Worm (Caenorhabditis elegans) whole organism, young adult: ENCODE results near the gene Y53C12A.11.

Experiments used
- F23B12.7 ChIP-seq: sonication (generic microtip); optimal IDR thresholded peaks from 2 replicates; lab custom pipeline; 2017; ENCODE audit warnings: missing genetic modification characterization, mild to moderate bottlenecking, missing compliant biosample characterization, antibody characterized with exemption, moderate library complexity; ENCODE audit not compliant: insufficient read depth
- F33H1.4 ChIP-seq: fragments of 200-800 bp; sonication (Bioruptor generic); IDR thresholded peaks from 2 replicates; pipeline ENCODE4 v1.3.6; 2022; ENCODE audit warnings: missing genetic modification reagents, missing genetic modification characterization, missing compliant biosample characterization
- F52B5.7 ChIP-seq: sonication (generic microtip); optimal IDR thresholded peaks from 2 replicates; lab custom pipeline; 2016; ENCODE audit warnings: mild to moderate bottlenecking, missing genetic modification characterization, missing compliant biosample characterization
- F57C9.4 ChIP-seq: sonication (generic microtip); optimal IDR thresholded peaks from 2 replicates; lab custom pipeline; 2017; ENCODE audit warnings: mild to moderate bottlenecking, missing genetic modification characterization, missing compliant biosample characterization
- K11D2.4 ChIP-seq: fragments of 200-800 bp; sonication (Bioruptor generic); IDR thresholded peaks from 2 replicates; pipeline ENCODE4 v1.3.6; 2022; ENCODE audit warnings: missing genetic modification reagents, missing genetic modification characterization, missing compliant biosample characterization
- Y53F4B.3 ChIP-seq: fragments of 200-800 bp; sonication (Bioruptor generic); IDR thresholded peaks from 2 replicates; pipeline ENCODE4 v1.3.6; 2022; ENCODE audit warnings: missing genetic modification reagents, missing genetic modification characterization, missing compliant biosample characterization
- Y56A3A.18 ChIP-seq: fragments of 200-800 bp; sonication (Bioruptor generic); IDR thresholded peaks from 2 replicates; pipeline ENCODE4 v1.3.6; 2022; ENCODE audit warnings: missing genetic modification reagents, missing genetic modification characterization, missing compliant biosample characterization
- Y79H2A.3 ChIP-seq: fragments of 200-800 bp; sonication (Bioruptor generic); conservative IDR thresholded peaks from 2 replicates; pipeline ENCODE4 v1.3.6; 2022; ENCODE audit warnings: missing genetic modification reagents, missing genetic modification characterization, missing compliant biosample characterization
- akir-1 ChIP-seq: fragments of 200-800 bp; sonication (Bioruptor generic); optimal IDR thresholded peaks from 2 replicates; lab custom pipeline; 2018; ENCODE audit warnings: mild to moderate bottlenecking, missing genetic modification characterization, moderate library complexity, missing compliant biosample characterization
- ama-1 ChIP-seq, 3 experiments: fragments of 150-350 bp in 1 of 3; sonication (generic microtip) in 2 of 3; optimal IDR thresholded peaks; 2 replicates each; lab custom pipeline; 2014 to 2018; ENCODE audit warnings: missing biosample characterization in 2 of 3, missing genetic modification characterization in 2 of 3, missing genetic modification reagents in 2 of 3
- aptf-3 ChIP-seq: fragments of 200-800 bp; sonication (Bioruptor generic); IDR thresholded peaks from 2 replicates; pipeline ENCODE4 v1.3.6; 2022; ENCODE audit warnings: missing genetic modification characterization, missing compliant biosample characterization
- atf-7 ChIP-seq: sonication (generic microtip); optimal IDR thresholded peaks from 2 replicates; lab custom pipeline; 2017; ENCODE audit warnings: mild to moderate bottlenecking, missing genetic modification characterization, missing compliant biosample characterization
- attf-5 ChIP-seq: fragments of 200-800 bp; sonication (Bioruptor generic); optimal IDR thresholded peaks from 2 replicates; lab custom pipeline; 2018; ENCODE audit warnings: mild to moderate bottlenecking, missing genetic modification characterization, missing compliant biosample characterization
- attf-6 ChIP-seq: fragments of 200-800 bp; sonication (Bioruptor generic); IDR thresholded peaks from 2 replicates; pipeline ENCODE4 v1.3.6; 2022; ENCODE audit warnings: missing genetic modification reagents, missing genetic modification characterization, missing compliant biosample characterization
- ccch-3 ChIP-seq: fragments of 200-800 bp; sonication (Bioruptor generic); optimal IDR thresholded peaks from 2 replicates; lab custom pipeline; 2018; ENCODE audit warnings: mild to moderate bottlenecking, missing genetic modification characterization, missing compliant biosample characterization
- cebp-2 ChIP-seq: fragments of 200-800 bp; sonication (Bioruptor generic); IDR thresholded peaks from 2 replicates; pipeline ENCODE4 v1.3.6; 2022; ENCODE audit warnings: missing genetic modification characterization, missing compliant biosample characterization
- ceh-100 ChIP-seq: fragments of 200-800 bp; sonication (Bioruptor generic); IDR thresholded peaks from 2 replicates; pipeline ENCODE4 v1.3.6; 2022; ENCODE audit warnings: missing genetic modification reagents, missing genetic modification characterization, missing compliant biosample characterization
- ceh-27 ChIP-seq: fragments of 200-800 bp; sonication (Bioruptor generic); optimal IDR thresholded peaks from 2 replicates; lab custom pipeline; 2018; ENCODE audit warnings: mild to moderate bottlenecking, missing genetic modification characterization, moderate library complexity, missing compliant biosample characterization
- ceh-40 ChIP-seq: fragments of 200-800 bp; sonication (Bioruptor generic); IDR thresholded peaks from 2 replicates; pipeline ENCODE4 v1.3.6; 2022; ENCODE audit warnings: missing genetic modification characterization, missing compliant biosample characterization
- die-1 ChIP-seq: sonication (generic microtip); optimal IDR thresholded peaks from 2 replicates; lab custom pipeline; 2016; ENCODE audit warnings: missing genotype, mild to moderate bottlenecking, missing genetic modification characterization, missing compliant biosample characterization
- dpl-1 ChIP-seq: fragments of 150-350 bp; optimal IDR thresholded peaks from 2 replicates; lab custom pipeline; 2014; ENCODE audit warnings: missing biosample characterization, missing genetic modification reagents, missing genetic modification characterization
- efl-1 ChIP-seq: fragments of 150-350 bp; optimal IDR thresholded peaks from 2 replicates; lab custom pipeline; 2014; ENCODE audit warnings: missing biosample characterization, missing genetic modification reagents, missing genetic modification characterization
- egl-18 ChIP-seq: fragments of 200-800 bp; sonication (Bioruptor generic); IDR thresholded peaks from 2 replicates; pipeline ENCODE4 v1.3.6; 2022; ENCODE audit warnings: missing genetic modification reagents, missing genetic modification characterization, missing compliant biosample characterization
- him-1 ChIP-seq: sonication (generic microtip); optimal IDR thresholded peaks from 2 replicates; lab custom pipeline; 2016; ENCODE audit warnings: missing genotype, missing genetic modification reagents, missing genetic modification characterization, missing compliant biosample characterization
- hlh-12 ChIP-seq: sonication (generic microtip); optimal IDR thresholded peaks from 2 replicates; lab custom pipeline; 2016; ENCODE audit warnings: missing genetic modification characterization, missing compliant biosample characterization
- hmg-1.2 ChIP-seq: fragments of 200-800 bp; sonication (Bioruptor generic); IDR thresholded peaks from 2 replicates; pipeline ENCODE4 v1.3.6; 2022; ENCODE audit warnings: missing genetic modification reagents, missing genetic modification characterization, missing compliant biosample characterization
- hmg-20 ChIP-seq: fragments of 200-800 bp; sonication (Bioruptor generic); IDR thresholded peaks from 2 replicates; pipeline ENCODE4 v1.3.6; 2022; ENCODE audit warnings: missing genetic modification reagents, missing genetic modification characterization, missing compliant biosample characterization
- let-526 ChIP-seq: fragments of 200-800 bp; sonication (Bioruptor generic); IDR thresholded peaks from 2 replicates; pipeline ENCODE4 v1.3.6; 2022; ENCODE audit warnings: missing genetic modification reagents, missing genetic modification characterization, missing compliant biosample characterization
- lin-35 ChIP-seq, 3 experiments: fragments of 150-350 bp in 2 of 3; sonication (generic microtip) in 1 of 3; optimal IDR thresholded peaks; 2 replicates each; lab custom pipeline; 2014 to 2018; ENCODE audit warnings: missing biosample characterization in 3 of 3, missing genetic modification characterization in 3 of 3, missing genetic modification reagents in 3 of 3
- lin-40 ChIP-seq: sonication (generic microtip); optimal IDR thresholded peaks from 2 replicates; lab custom pipeline; 2016; ENCODE audit warnings: missing genetic modification characterization, mild to moderate bottlenecking, missing compliant biosample characterization, missing genotype, missing genetic modification reagents
- lin-54 ChIP-seq: fragments of 200-800 bp; sonication (Bioruptor generic); optimal IDR thresholded peaks from 2 replicates; lab custom pipeline; 2018; ENCODE audit warnings: mild to moderate bottlenecking, missing genetic modification characterization, missing compliant biosample characterization
- lsl-1 ChIP-seq: fragments of 200-800 bp; sonication (Bioruptor generic); optimal IDR thresholded peaks from 2 replicates; lab custom pipeline; 2018; ENCODE audit warnings: mild to moderate bottlenecking, missing genetic modification characterization, moderate library complexity, missing compliant biosample characterization
- lsy-27 ChIP-seq: sonication (generic microtip); optimal IDR thresholded peaks from 2 replicates; lab custom pipeline; 2017; ENCODE audit warnings: missing genetic modification characterization, mild to moderate bottlenecking, missing compliant biosample characterization, antibody characterized with exemption, missing genotype, borderline replicate concordance; ENCODE audit not compliant: insufficient read depth
- madf-8 ChIP-seq: fragments of 200-800 bp; sonication (Bioruptor generic); conservative IDR thresholded peaks from 2 replicates; pipeline ENCODE4 v1.3.6; 2022; ENCODE audit warnings: missing genetic modification reagents, missing genetic modification characterization, missing compliant biosample characterization
- mcd-1 ChIP-seq: fragments of 200-800 bp; sonication (Bioruptor generic); IDR thresholded peaks from 2 replicates; pipeline ENCODE4 v1.3.6; 2022; ENCODE audit warnings: missing genetic modification reagents, missing genetic modification characterization, missing compliant biosample characterization
- mel-28 ChIP-seq: sonication (generic microtip); optimal IDR thresholded peaks from 2 replicates; lab custom pipeline; 2016; ENCODE audit warnings: borderline replicate concordance, mild to moderate bottlenecking, missing genetic modification characterization, missing compliant biosample characterization
- nhr-179 ChIP-seq: sonication (generic microtip); optimal IDR thresholded peaks from 2 replicates; lab custom pipeline; 2016; ENCODE audit warnings: mild to moderate bottlenecking, missing genetic modification characterization, missing compliant biosample characterization
- nhr-27 ChIP-seq: fragments of 200-800 bp; sonication (Bioruptor generic); optimal IDR thresholded peaks from 2 replicates; lab custom pipeline; 2018; ENCODE audit warnings: mild to moderate bottlenecking, missing genetic modification characterization, moderate library complexity, missing compliant biosample characterization
- rcor-1 ChIP-seq: fragments of 200-800 bp; sonication (Bioruptor generic); IDR thresholded peaks from 2 replicates; pipeline ENCODE4 v1.3.6; 2022; ENCODE audit warnings: missing genetic modification reagents, missing genetic modification characterization, missing compliant biosample characterization
- rec-8 ChIP-seq, 2 experiments: sonication (generic microtip); optimal IDR thresholded peaks; 2 replicates each; lab custom pipeline; 2016; ENCODE audit warnings: mild to moderate bottlenecking in 2 of 2, missing genetic modification characterization in 2 of 2, missing genetic modification reagents in 2 of 2, missing genotype in 2 of 2, missing biosample characterization in 1 of 2, missing compliant biosample characterization in 1 of 2, moderate library complexity in 1 of 2
- repo-1 ChIP-seq: sonication (generic microtip); optimal IDR thresholded peaks from 2 replicates; lab custom pipeline; 2017; ENCODE audit warnings: mild to moderate bottlenecking, missing genetic modification characterization, missing compliant biosample characterization
- somi-1 ChIP-seq: fragments of 200-800 bp; sonication (Bioruptor generic); optimal IDR thresholded peaks from 2 replicates; lab custom pipeline; 2018; ENCODE audit warnings: mild to moderate bottlenecking, missing genetic modification characterization, missing compliant biosample characterization
- ztf-26 ChIP-seq: sonication (generic microtip); optimal IDR thresholded peaks from 2 replicates; lab custom pipeline; 2017; ENCODE audit warnings: missing genetic modification characterization, missing compliant biosample characterization
- ztf-3 ChIP-seq: fragments of 200-800 bp; sonication (Bioruptor generic); optimal IDR thresholded peaks from 2 replicates; lab custom pipeline; 2018; ENCODE audit warnings: mild to moderate bottlenecking, missing genetic modification characterization, missing compliant biosample characterization

Y53C12A.11 gene

DNA sequence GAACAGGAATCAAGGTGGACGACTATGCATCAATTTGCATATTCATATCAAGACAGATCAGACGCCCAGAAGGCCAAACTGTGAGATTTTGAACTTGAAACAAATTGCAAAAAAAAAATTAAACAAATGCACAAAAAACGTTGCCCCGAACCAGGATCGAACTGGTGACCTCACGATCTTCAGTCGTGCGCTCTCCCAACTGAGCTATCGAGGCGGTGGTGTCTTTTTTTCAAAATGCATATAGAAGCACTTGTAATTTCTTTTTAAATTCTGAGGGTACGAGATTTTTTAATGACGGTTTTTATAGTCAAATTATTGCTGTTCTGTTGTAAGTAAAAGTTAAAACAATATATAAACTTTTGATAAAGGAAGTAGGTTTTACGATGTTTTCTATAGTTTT lies 5.4 kb downstream of the Y53C12A.11 start (continued):
- TF ChIP-seq ceh-27, result no peak
- no peak for TF ChIP-seq K11D2.4 (GFP tag; lab: Robert Waterston, UW)
- TF ChIP-seq let-526 (GFP tag; lab: Robert Waterston, UW), result no peak
- TF ChIP-seq rec-8 (tag; optimal IDR thresholded peaks at IDR 0.05; lab: Kevin White, UChicago), result peak in 1 of 2 experiments; percentile 39
- TF ChIP-seq mel-28 (tag; lab: Kevin White, UChicago), result no peak
- peak; percentile 11 for TF ChIP-seq lin-54 (GFP tag; lab: Kevin White, UChicago)
- TF ChIP-seq nhr-179, result no peak
- no peak for TF ChIP-seq lin-40
- no peak for TF ChIP-seq nhr-27
- TF ChIP-seq ztf-26 (tag; lab: Kevin White, UChicago), result no peak
- TF ChIP-seq egl-18, result no peak
- no peak for TF ChIP-seq rcor-1 (GFP tag; lab: Robert Waterston, UW)
- TF ChIP-seq Y56A3A.18, result no peak

DNA sequence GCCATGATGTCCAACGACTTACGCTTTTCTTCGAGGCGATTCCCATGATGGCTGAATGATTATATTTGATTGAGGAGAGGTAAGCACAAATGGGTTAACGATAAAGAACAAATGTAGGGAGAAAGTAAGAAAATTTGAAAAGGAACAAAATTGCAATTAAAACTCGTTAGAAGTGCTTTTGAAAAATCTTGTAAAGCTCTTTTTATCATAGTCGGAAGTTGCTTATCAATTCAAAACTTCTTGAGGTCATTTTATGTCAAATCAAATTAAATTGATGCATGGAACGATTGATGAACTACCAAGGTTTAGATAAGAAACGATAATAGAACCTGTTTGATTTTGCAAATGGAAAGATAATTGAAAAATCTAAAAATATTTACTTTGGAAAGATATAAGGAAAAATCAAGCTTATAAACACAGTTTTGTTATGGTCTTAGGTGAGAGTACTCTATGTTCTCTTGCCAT lies 9.6 kb downstream of the Y53C12A.11 start, which contains the start of gene glt-5:
Gene glt-5, minus strand, starts transcription at position 51 of the 465 bp plus-strand sequence.
- TF ChIP-seq F52B5.7, result no peak
- TF ChIP-seq die-1 (tag; lab: Kevin White, UChicago), result no peak
- TF ChIP-seq ceh-100 (GFP tag; lab: Robert Waterston, UW), result no peak
- TF ChIP-seq hmg-20, result no peak
- no peak for TF ChIP-seq ztf-3 (GFP tag; lab: Kevin White, UChicago)
- TF ChIP-seq Y53F4B.3 (GFP tag; lab: Robert Waterston, UW), result no peak
- no peak for TF ChIP-seq ztf-26 (tag; lab: Kevin White, UChicago)
- no peak for TF ChIP-seq him-1
- no peak for TF ChIP-seq attf-6 (GFP tag; lab: Robert Waterston, UW)

DNA sequence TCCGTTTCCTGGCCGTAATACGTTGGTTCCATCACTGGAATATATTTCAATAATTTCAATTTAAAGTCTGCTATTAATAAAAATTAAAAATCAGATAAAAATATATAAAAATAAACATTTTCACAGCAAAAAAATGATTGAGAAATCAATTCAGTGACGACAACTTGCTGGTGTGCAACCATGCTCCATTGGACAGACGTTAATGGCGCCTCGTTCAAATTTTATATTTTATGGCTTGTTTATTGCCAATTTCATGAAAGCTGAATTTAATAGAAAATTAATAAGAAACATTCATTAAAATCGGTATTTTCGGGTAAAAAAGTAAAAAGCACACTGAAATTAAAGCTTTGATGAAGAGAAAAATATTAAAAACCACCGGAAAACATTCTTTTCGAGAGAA lies 12.3 kb downstream of the Y53C12A.11 start, which contains the start of gene Y53C12A.3:
Gene Y53C12A.3, minus strand, starts transcription at position 34 of the 400 bp plus-strand sequence.
- TF ChIP-seq attf-5 (GFP tag; lab: Kevin White, UChicago), result no peak
- no peak for TF ChIP-seq mel-28 (tag; lab: Kevin White, UChicago)
- no peak for TF ChIP-seq ccch-3 (GFP tag; lab: Kevin White, UChicago)
- TF ChIP-seq Y56A3A.18, result no peak
- peak in 1 of 3 experiments; percentile 72 for TF ChIP-seq lin-35 (GFP tag; optimal IDR thresholded peaks at IDR 0.05; lab: Kevin White, UChicago)
- no peak for TF ChIP-seq madf-8 (GFP tag; lab: Robert Waterston, UW)
- no peak for TF ChIP-seq ama-1 (optimal IDR thresholded peaks at IDR 0.05; lab: Kevin White, UChicago)
- no peak for TF ChIP-seq ama-1 (GFP tag; optimal IDR thresholded peaks at IDR 0.05; lab: Kevin White, UChicago)
- no peak for TF ChIP-seq F33H1.4 (GFP tag; lab: Robert Waterston, UW)
- TF ChIP-seq repo-1 (tag; lab: Kevin White, UChicago), result no peak
- no peak for TF ChIP-seq akir-1 (GFP tag; lab: Kevin White, UChicago)
- no peak for TF ChIP-seq atf-7 (tag; lab: Kevin White, UChicago)
- no peak for TF ChIP-seq let-526 (GFP tag; lab: Robert Waterston, UW)
- TF ChIP-seq F52B5.7, result no peak
- no peak for TF ChIP-seq F57C9.4 (tag; lab: Kevin White, UChicago)
- TF ChIP-seq lin-54 (GFP tag; lab: Kevin White, UChicago), result peak; percentile 79
- no peak for TF ChIP-seq ceh-27
- no peak for TF ChIP-seq somi-1
- TF ChIP-seq lsl-1 (GFP tag; lab: Kevin White, UChicago), result no peak
- TF ChIP-seq hmg-1.2 (GFP tag; lab: Robert Waterston, UW), result no peak
- TF ChIP-seq lin-40, result no peak
- peak; percentile 78 for TF ChIP-seq mcd-1 (GFP tag; lab: Robert Waterston, UW)
- TF ChIP-seq cebp-2 (GFP tag; lab: Robert Waterston, UW), result no peak
- no peak for TF ChIP-seq him-1
- TF ChIP-seq ceh-40 (GFP tag; lab: Robert Waterston, UW), result no peak
- no peak for TF ChIP-seq egl-18
- TF ChIP-seq efl-1, result peak; percentile 43
- no peak for TF ChIP-seq aptf-3 (GFP tag; lab: Robert Waterston, UW)
- no peak for TF ChIP-seq lsy-27 (tag; lab: Kevin White, UChicago)
- no peak for TF ChIP-seq Y79H2A.3
- peak; percentile 8 for TF ChIP-seq dpl-1 (GFP tag; lab: Kevin White, UChicago)
- TF ChIP-seq hlh-12 (tag; lab: Kevin White, UChicago), result no peak
- TF ChIP-seq F23B12.7 (tag; lab: Kevin White, UChicago), result peak; percentile 32
